Worm (Caenorhabditis elegans): Measurements from ENCODE around the gene Y73F8A.32.
A peak's percentile ranks its signal among the peaks of the same experiment; 100 is the strongest.

DNA sequence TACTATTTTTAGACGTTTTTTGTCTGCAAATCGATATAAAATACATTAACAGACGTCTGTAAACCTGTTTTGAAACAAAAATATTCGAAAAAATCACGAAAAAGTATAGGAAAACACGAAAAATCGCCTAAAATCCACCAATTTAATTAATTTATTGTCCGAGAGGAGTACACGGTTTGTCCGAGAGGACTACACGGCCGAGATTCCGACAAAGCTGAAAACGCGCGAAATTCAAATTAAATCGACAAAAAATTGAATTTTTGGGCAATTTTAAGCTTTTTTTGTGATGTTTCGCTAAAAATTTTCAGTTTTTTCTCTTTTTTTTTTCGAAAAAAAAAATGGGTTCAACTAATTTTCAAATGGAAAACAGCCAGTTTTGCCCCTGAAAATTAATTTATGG is 5.2 kb upstream of the Y73F8A.32 start:
- TF ChIP-seq nhr-42 (GFP tag; IDR thresholded peaks at IDR 0.05) (no peak), Y105C5A.15 (GFP tag; IDR thresholded peaks at IDR 0.05) (no peak), mep-1 (tag; optimal IDR thresholded peaks at IDR 0.05) (peak; percentile 51), fkh-10 (GFP tag; optimal IDR thresholded peaks at IDR 0.05) (no peak), nhr-6 (tag; optimal IDR thresholded peaks at IDR 0.05) (peak; percentile 27), lsy-2 (tag; optimal IDR thresholded peaks at IDR 0.05) (peak in 1 of 2 experiments; percentile 87), hlh-30 (tag; optimal IDR thresholded peaks at IDR 0.05; ENCODE audit: insufficient read depth) (no peak), lin-15B (tag; optimal IDR thresholded peaks at IDR 0.05) (no peak), snpc-4 (tag; optimal IDR thresholded peaks at IDR 0.05) (no peak), aly-2 (tag; optimal IDR thresholded peaks at IDR 0.05) (no peak), jun-1 (tag; optimal IDR thresholded peaks at IDR 0.05) (no peak), pha-4 (GFP tag; IDR thresholded peaks at IDR 0.05) (peak; percentile 41; the same call in 1 of the 2 replicates), pha-4 (tag; optimal IDR thresholded peaks at IDR 0.05) (no peak), hmg-1.1 (GFP tag; IDR thresholded peaks at IDR 0.05) (0 out of 2 replicates have a peak, but pooled peaks have one; percentile 39)
